Fruit fly (Drosophila melanogaster): Measurements from ENCODE around the gene CG43125.

CG43125 gene

DNA sequence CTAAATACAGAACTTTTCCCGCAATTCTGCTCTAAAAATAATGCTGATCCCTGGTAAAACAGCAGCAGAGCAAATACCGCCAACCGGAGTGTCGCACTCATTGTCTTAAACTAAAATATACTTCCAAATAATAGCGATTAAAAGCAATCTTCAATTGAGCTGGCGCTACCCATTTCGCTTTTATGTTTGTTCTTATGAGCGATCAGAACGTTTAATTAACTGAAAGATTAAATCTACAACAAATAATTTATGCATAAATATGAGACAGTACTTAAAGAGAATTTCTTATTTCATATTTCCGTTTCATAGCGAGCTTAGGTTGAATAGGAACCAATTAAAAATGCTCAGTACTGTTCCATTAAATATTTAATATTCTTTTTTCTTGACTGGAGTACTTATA lies at the start of gene CG43125:
TSS of gene CG43125 (minus strand) at position 101 of the 400 bp plus-strand sequence.
- TF ChIP-seq tup (GFP tag; optimal IDR thresholded peaks at IDR 0.05): no peak
- no peak for TF ChIP-seq chinmo (GFP tag; IDR thresholded peaks at IDR 0.05; ENCODE audit: partially characterized antibody)
- TF ChIP-seq Fer3 (tag; optimal IDR thresholded peaks at IDR 0.05): no peak
- TF ChIP-seq HmgD (GFP tag; optimal IDR thresholded peaks at IDR 0.05): no peak
- no peak for TF ChIP-seq B-H2 (GFP tag; optimal IDR thresholded peaks at IDR 0.05)
- no peak for TF ChIP-seq gt (GFP tag; IDR thresholded peaks at IDR 0.05)
- no peak for TF ChIP-seq knrl (GFP tag; IDR thresholded peaks at IDR 0.05; ENCODE audit: partially characterized antibody)

DNA sequence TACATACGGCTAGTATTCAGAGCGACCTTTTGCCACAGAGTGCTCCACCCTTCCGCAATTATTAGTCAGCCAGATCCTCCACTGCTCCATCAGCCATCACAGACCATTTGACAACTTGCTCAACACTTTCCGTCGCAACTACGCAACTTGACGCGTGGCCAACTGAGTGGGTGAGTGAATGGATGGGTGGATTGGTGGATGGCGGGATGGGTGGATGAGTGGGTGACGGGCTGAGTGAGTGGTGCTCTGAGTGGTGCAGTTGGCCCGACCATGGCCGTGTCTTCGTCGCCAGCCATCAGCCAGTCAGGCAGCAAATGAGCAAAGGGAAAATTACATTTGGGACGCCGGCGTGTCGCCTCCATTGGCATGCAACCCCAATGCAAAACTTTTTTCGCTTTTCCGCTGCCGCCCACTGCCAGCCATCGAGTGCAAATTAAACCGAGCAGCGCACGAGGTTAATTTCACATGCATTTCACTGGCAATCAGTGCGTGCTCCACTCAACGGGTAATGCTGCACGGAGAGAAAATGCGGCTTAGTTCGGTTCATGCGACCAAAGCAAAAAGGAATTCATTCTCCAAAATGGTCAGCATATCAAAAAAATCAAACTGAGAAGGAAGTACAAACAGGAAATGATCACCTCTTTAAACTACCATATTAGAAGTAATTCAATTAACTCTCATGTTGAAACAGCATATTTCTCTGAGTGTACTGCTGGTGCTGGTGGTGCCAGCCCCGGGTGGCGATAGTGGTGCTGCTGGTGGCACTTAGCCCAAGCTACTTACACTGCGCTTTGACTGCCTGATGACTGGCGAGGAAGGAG lies 44.7 kb upstream of the CG43125 start:
- TF ChIP-seq Ptx1 (GFP tag; IDR thresholded peaks at IDR 0.05): 0 out of 2 replicates have a peak, but pooled peaks have one; percentile 14
- TF ChIP-seq lbe (GFP tag; optimal IDR thresholded peaks at IDR 0.05): no peak
- TF ChIP-seq sr (GFP tag; IDR thresholded peaks at IDR 0.05): 0 out of 3 replicates have a peak, but pooled peaks have one; percentile 51
- TF ChIP-seq CG10565 (GFP tag; optimal IDR thresholded peaks at IDR 0.05): no peak
- no peak for TF ChIP-seq dysf (GFP tag; IDR thresholded peaks at IDR 0.05)
- TF ChIP-seq prd (optimal IDR thresholded peaks at IDR 0.05): no peak
- TF ChIP-seq prd (GFP tag; IDR thresholded peaks at IDR 0.05): 0 out of 3 replicates have a peak, but pooled peaks have one; percentile 19
- TF ChIP-seq Max (GFP tag; optimal IDR thresholded peaks at IDR 0.05): no peak
- TF ChIP-seq Dad (GFP tag; optimal IDR thresholded peaks at IDR 0.05): no peak
- peak; percentile 1 for TF ChIP-seq gem (tag; optimal IDR thresholded peaks at IDR 0.05)
- TF ChIP-seq Ets65A (GFP tag): peak; percentile 93
- TF ChIP-seq exex (tag; optimal IDR thresholded peaks at IDR 0.05): no peak
- TF ChIP-seq CG11456 (GFP tag; IDR thresholded peaks at IDR 0.05): 0 out of 3 replicates have a peak, but pooled peaks have one; percentile 27
- peak; percentile 58; the same call in 1 of the 3 replicates for TF ChIP-seq z (GFP tag; IDR thresholded peaks at IDR 0.05)
- peak; percentile 42 for TF ChIP-seq CG1603 (tag; optimal IDR thresholded peaks at IDR 0.05)
- no peak for TF ChIP-seq CG6791 (GFP tag; IDR thresholded peaks at IDR 0.05; ENCODE audit: partially characterized antibody)

- peak; percentile 16; the same call in 1 of the 3 replicates for TF ChIP-seq dysf (GFP tag; IDR thresholded peaks at IDR 0.05)
- peak; percentile 49; the same call in 1 of the 2 replicates for TF ChIP-seq Oaz (GFP tag; IDR thresholded peaks at IDR 0.05)
- peak; percentile 0 for TF ChIP-seq az2 (GFP tag; optimal IDR thresholded peaks at IDR 0.05)
- TF ChIP-seq CG13287 (GFP tag; IDR thresholded peaks at IDR 0.05; ENCODE audit: partially characterized antibody): no peak
- no peak for TF ChIP-seq CG3281 (GFP tag; optimal IDR thresholded peaks at IDR 0.05)
- TF ChIP-seq fru (optimal IDR thresholded peaks at IDR 0.05): no peak
- TF ChIP-seq sens (GFP tag): peak; percentile 77
- no peak for TF ChIP-seq CG16815 (GFP tag; optimal IDR thresholded peaks at IDR 0.05)
- TF ChIP-seq pnt (GFP tag; optimal IDR thresholded peaks at IDR 0.05): no peak
- no peak for TF ChIP-seq croc (GFP tag; conservative IDR thresholded peaks at IDR 0.05)
- peak; percentile 0 for TF ChIP-seq ewg (GFP tag; optimal IDR thresholded peaks at IDR 0.05)
- peak; percentile 35 for TF ChIP-seq Blimp-1 (GFP tag; optimal IDR thresholded peaks at IDR 0.05)
- peak in 1 of 2 experiments; percentile 24 for TF ChIP-seq Hr51 (GFP tag; optimal IDR thresholded peaks at IDR 0.05)
- TF ChIP-seq CG31441 (GFP tag; IDR thresholded peaks at IDR 0.05): 0 out of 2 replicates have a peak, but pooled peaks have one; percentile 21
- 0 out of 2 replicates have a peak, but pooled peaks have one; percentile 18 for TF ChIP-seq ap (GFP tag; IDR thresholded peaks at IDR 0.05)
- TF ChIP-seq CG17385 (GFP tag; optimal IDR thresholded peaks at IDR 0.05): peak; percentile 2
- no peak for TF ChIP-seq hth (optimal IDR thresholded peaks at IDR 0.05)
- no peak for TF ChIP-seq CG2202 (tag; optimal IDR thresholded peaks at IDR 0.05)
- TF ChIP-seq HLH4C (GFP tag; IDR thresholded peaks at IDR 0.05; ENCODE audit: partially characterized antibody): no peak
- no peak for TF ChIP-seq CG12769 (tag; optimal IDR thresholded peaks at IDR 0.05)
- TF ChIP-seq PHDP (tag; optimal IDR thresholded peaks at IDR 0.05): peak; percentile 14
- peak; percentile 30 for TF ChIP-seq CG17359 (tag; optimal IDR thresholded peaks at IDR 0.05)
- 0 out of 2 replicates have a peak, but pooled peaks have one; percentile 12 for TF ChIP-seq sob (GFP tag; IDR thresholded peaks at IDR 0.05)
- TF ChIP-seq Med (GFP tag): peak; percentile 66
- peak; percentile 17 for TF ChIP-seq lab (GFP tag; optimal IDR thresholded peaks at IDR 0.05)
Measured at dm6 chr3R:28305959-28306358, 42.5 kb upstream of the CG43125 start.

Measured in whole organism, embryonic.